Worm (Caenorhabditis elegans) whole organism, mixed stage, embryonic: Measurements from ENCODE around the gene C27C12.3.

Source experiments
- cnd-1 ChIP-seq: fragments of 200-800 bp; sonication (Bioruptor generic); optimal IDR thresholded peaks from 2 replicates; lab custom pipeline; 2018; ENCODE audit warnings: mild to moderate bottlenecking, missing genetic modification characterization, missing compliant biosample characterization
- elt-3 ChIP-seq: fragments of 150-350 bp; optimal IDR thresholded peaks from 2 replicates; lab custom pipeline; 2014; ENCODE audit warnings: missing biosample characterization, missing genetic modification characterization
- hlh-1 ChIP-seq: fragments of 150-350 bp; optimal IDR thresholded peaks from 2 replicates; lab custom pipeline; 2014; ENCODE audit warnings: missing biosample characterization, missing genetic modification reagents, missing genetic modification characterization
- lin-13 ChIP-seq: fragments of 150-350 bp; optimal IDR thresholded peaks from 2 replicates; lab custom pipeline; 2014; ENCODE audit warnings: missing biosample characterization, missing genetic modification characterization
- lsy-2 ChIP-seq: fragments of 150-350 bp; optimal IDR thresholded peaks from 2 replicates; lab custom pipeline; 2014; ENCODE audit warnings: missing biosample characterization, missing genetic modification characterization
- mep-1 ChIP-seq: fragments of 150-350 bp; optimal IDR thresholded peaks from 2 replicates; lab custom pipeline; 2017; ENCODE audit warnings: missing biosample characterization, missing genetic modification reagents, missing genetic modification characterization, inconsistent platforms
- snpc-4 ChIP-seq: fragments of 150-350 bp; optimal IDR thresholded peaks from 2 replicates; lab custom pipeline; 2014; ENCODE audit warnings: missing biosample characterization, missing genetic modification characterization
- unc-62 ChIP-seq: fragments of 150-350 bp; optimal IDR thresholded peaks from 2 replicates; lab custom pipeline; 2014; ENCODE audit warnings: missing biosample characterization, missing genetic modification reagents, missing genetic modification characterization

DNA sequence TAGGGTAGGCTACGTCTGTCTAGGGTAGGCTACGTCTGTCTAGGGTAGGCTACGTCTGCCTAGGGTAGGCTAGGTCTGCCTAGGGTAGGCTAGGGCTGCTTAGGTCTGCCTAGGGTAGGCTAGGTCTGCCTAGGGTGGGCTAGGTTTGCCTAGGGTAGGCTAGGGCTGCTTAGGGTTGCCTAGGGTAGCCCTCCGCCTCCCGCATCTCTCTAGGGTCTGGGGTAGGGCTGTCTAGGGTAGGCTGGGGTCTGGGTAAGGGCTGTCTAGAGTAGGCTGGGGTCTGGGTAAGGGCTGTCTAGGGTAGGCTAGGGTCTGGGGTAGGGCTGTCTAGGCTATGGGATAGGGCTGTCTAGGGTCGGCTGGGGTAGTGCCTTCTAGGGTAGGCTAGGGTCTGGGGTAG is 12.0 kb upstream of the C27C12.3 start:
- no peak for TF ChIP-seq unc-62 (GFP tag; lab: Kevin White, UChicago)
- no peak for TF ChIP-seq mep-1
- no peak for TF ChIP-seq lin-13 (tag; lab: Kevin White, UChicago)
- TF ChIP-seq hlh-1 (tag; lab: Kevin White, UChicago), result no peak
- TF ChIP-seq snpc-4 (tag; lab: Kevin White, UChicago), result no peak
- TF ChIP-seq cnd-1, result no peak
- no peak for TF ChIP-seq lsy-2 (tag; lab: Kevin White, UChicago)
- no peak for TF ChIP-seq elt-3 (tag; lab: Kevin White, UChicago)
